Worm (Caenorhabditis elegans) whole organism, dauer: ENCODE data around the gene rsef-1.

Experiments used
- unc-62 ChIP-seq: sonication (generic microtip); optimal IDR thresholded peaks from 2 replicates; lab custom pipeline; 2017; ENCODE audit warnings: missing biosample characterization, missing genetic modification reagents, missing genetic modification characterization

The rsef-1 gene

ce11 chrX:3059299-3059698 is at the start of gene rsef-1:
TSS of gene rsef-1 (minus strand) at chrX:3059399.
- TF ChIP-seq unc-62 (GFP tag; lab: Kevin White, UChicago), result no peak

- no peak for TF ChIP-seq unc-62 (GFP tag; lab: Kevin White, UChicago)
These were observed 49.4 kb upstream of the rsef-1 start for ce11 chrX:3108603-3109002.

- TF ChIP-seq unc-62 (GFP tag; lab: Kevin White, UChicago), result no peak
These were observed 46.9 kb upstream of the rsef-1 start, which contains the start of gene K10B3.5 for ce11 chrX:3106137-3106536. TSS of gene K10B3.5 (minus strand) at chrX:3106479.

- TF ChIP-seq unc-62 (GFP tag; lab: Kevin White, UChicago), result no peak
These were observed 43.6 kb upstream of the rsef-1 start for ce11 chrX:3102817-3103216.

- no peak for TF ChIP-seq unc-62 (GFP tag; lab: Kevin White, UChicago)
These were observed 43.0 kb upstream of the rsef-1 start, which contains the start of gene ztf-13 for ce11 chrX:3102165-3102564. TSS of gene ztf-13 (minus strand) at chrX:3102175.

- no peak for TF ChIP-seq unc-62 (GFP tag; lab: Kevin White, UChicago)
These were observed 42.4 kb upstream of the rsef-1 start for ce11 chrX:3101562-3101961.

- no peak for TF ChIP-seq unc-62 (GFP tag; lab: Kevin White, UChicago)
These were observed 40.6 kb upstream of the rsef-1 start, which contains the start of gene sec-3 for ce11 chrX:3099832-3100231. TSS of gene sec-3 (minus strand) at chrX:3099852.

- TF ChIP-seq unc-62 (GFP tag; lab: Kevin White, UChicago), result no peak
These were observed 35.1 kb upstream of the rsef-1 start, which contains the start of gene wrt-2 for ce11 chrX:3094304-3094703. TSS of gene wrt-2 (minus strand) at chrX:3094349.

- no peak for TF ChIP-seq unc-62 (GFP tag; lab: Kevin White, UChicago)
These were observed 33.3 kb upstream of the rsef-1 start for ce11 chrX:3092460-3092859.

ce11 chrX:3091119-3091746 is 32.0 kb upstream of the rsef-1 start:
- no peak for TF ChIP-seq unc-62 (GFP tag; lab: Kevin White, UChicago)

ce11 chrX:3089894-3090414 is 30.8 kb upstream of the rsef-1 start:
- no peak for TF ChIP-seq unc-62 (GFP tag; lab: Kevin White, UChicago)

- no peak for TF ChIP-seq unc-62 (GFP tag; lab: Kevin White, UChicago)
These were observed 30.2 kb upstream of the rsef-1 start, which contains the start of gene pccb-1 for ce11 chrX:3089423-3089822. TSS of gene pccb-1 (plus strand) at chrX:3089549.

- TF ChIP-seq unc-62 (GFP tag; lab: Kevin White, UChicago), result no peak
These were observed 28.4 kb upstream of the rsef-1 start for ce11 chrX:3087647-3088046.

ce11 chrX:3087245-3087644 is 28.0 kb upstream of the rsef-1 start, which contains the start of gene F52E4.5:
TSS of gene F52E4.5 (minus strand) at chrX:3087345.
- no peak for TF ChIP-seq unc-62 (GFP tag; lab: Kevin White, UChicago)

ce11 chrX:3080825-3081224 is 21.6 kb upstream of the rsef-1 start, which contains the start of gene twk-16:
TSS of gene twk-16 (plus strand) at chrX:3081125.
- TF ChIP-seq unc-62 (GFP tag; lab: Kevin White, UChicago), result no peak

ce11 chrX:3070322-3070721 is 11.1 kb upstream of the rsef-1 start, which contains the start of gene ceh-31:
TSS of gene ceh-31 (minus strand) at chrX:3070422.
- TF ChIP-seq unc-62 (GFP tag; lab: Kevin White, UChicago), result no peak

- no peak for TF ChIP-seq unc-62 (GFP tag; lab: Kevin White, UChicago)
These were observed 7.9 kb upstream of the rsef-1 start for ce11 chrX:3067052-3067451.
